Fruit fly (Drosophila melanogaster) whole organism, pupa: ENCODE measurements around the gene KP78a.

Source experiments
- CG10348 ChIP-seq: fragments of 200-800 bp; sonication (Bioruptor generic); IDR thresholded peaks from 2 replicates; pipeline ENCODE4 v1.3.6; 2022; ENCODE audit warnings: missing biosample characterization, missing genetic modification characterization
- CG12605 ChIP-seq: fragments of 200-800 bp; sonication (Bioruptor generic); IDR thresholded peaks from 2 replicates; pipeline ENCODE4 v1.3.6; 2022; ENCODE audit warnings: missing biosample characterization, missing genetic modification characterization
- CG14655 ChIP-seq: fragments of 200-800 bp; sonication (Bioruptor generic); optimal IDR thresholded peaks from 3 replicates; lab custom pipeline; 2017; ENCODE audit warnings: mild to moderate bottlenecking, missing biosample characterization, missing genetic modification reagents, missing genetic modification characterization
- CG32121 ChIP-seq: fragments of 200-800 bp; sonication (Bioruptor generic); IDR thresholded peaks from 2 replicates; pipeline ENCODE4 v1.3.6; 2022; ENCODE audit warnings: missing biosample characterization, missing genetic modification characterization
- CG34367 ChIP-seq: fragments of 200-800 bp; sonication (Bioruptor generic); optimal IDR thresholded peaks from 2 replicates; lab custom pipeline; 2018; ENCODE audit warnings: missing biosample characterization, mild to moderate bottlenecking, missing genetic modification characterization
- CG8159 ChIP-seq: fragments of 200-800 bp; sonication (Bioruptor generic); optimal IDR thresholded peaks from 3 replicates; lab custom pipeline; 2018; ENCODE audit warnings: missing biosample characterization, mild to moderate bottlenecking, missing genetic modification characterization, moderate library complexity
- D1 ChIP-seq: fragments of 200-800 bp; sonication (Bioruptor generic); optimal IDR thresholded peaks from 2 replicates; lab custom pipeline; 2018; ENCODE audit warnings: missing biosample characterization, mild to moderate bottlenecking, missing genetic modification characterization, moderate library complexity
- EcR ChIP-seq: fragments of 200-800 bp; sonication (Bioruptor generic); optimal IDR thresholded peaks from 3 replicates; lab custom pipeline; 2019; ENCODE audit warnings: missing biosample characterization, missing genetic modification characterization, mild to moderate bottlenecking, moderate library complexity, missing genetic modification reagents
- Ets98B ChIP-seq: fragments of 200-800 bp; sonication (Bioruptor generic); IDR thresholded peaks from 2 replicates; pipeline ENCODE4 v1.3.6; 2022; ENCODE audit warnings: missing biosample characterization, missing genetic modification characterization
- Pif1A ChIP-seq: fragments of 200-800 bp; sonication (Bioruptor generic); optimal IDR thresholded peaks from 3 replicates; lab custom pipeline; 2016; ENCODE audit warnings: missing biosample characterization, missing genetic modification characterization
- Pif1B ChIP-seq: fragments of 200-800 bp; sonication (Bioruptor generic); optimal IDR thresholded peaks from 3 replicates; lab custom pipeline; 2016; ENCODE audit warnings: missing biosample characterization, missing genetic modification characterization
- Snoo ChIP-seq: fragments of 200-800 bp; sonication (Bioruptor generic); optimal IDR thresholded peaks from 3 replicates; lab custom pipeline; 2017; ENCODE audit warnings: missing biosample characterization, mild to moderate bottlenecking, missing genetic modification characterization, inconsistent platforms
- fd96Ca ChIP-seq: fragments of 200-800 bp; sonication (Bioruptor generic); IDR thresholded peaks from 3 replicates; pipeline ENCODE4 v1.3.6; 2022; ENCODE audit warnings: missing biosample characterization, missing genetic modification characterization
- rn ChIP-seq: fragments of 200-800 bp; sonication (Bioruptor generic); IDR thresholded peaks from 2 replicates; pipeline ENCODE4 v1.3.6; 2022; ENCODE audit warnings: missing biosample characterization, missing genetic modification characterization

dm6 chr3R:11316667-11317066 is 36.3 kb downstream of the KP78a start:
- no peak for TF ChIP-seq fd96Ca (GFP tag; lab: Robert Waterston, UW)
- no peak for TF ChIP-seq D1
- TF ChIP-seq CG34367 (tag; lab: Kevin White, UChicago) = no peak
- no peak for TF ChIP-seq EcR (GFP tag; lab: Kevin White, UChicago)
- TF ChIP-seq rn (GFP tag; lab: Robert Waterston, UW) = no peak
- TF ChIP-seq CG12605 (GFP tag; lab: Robert Waterston, UW) = no peak
- no peak for TF ChIP-seq Ets98B (GFP tag; lab: Robert Waterston, UW)
- no peak for TF ChIP-seq Snoo (tag; lab: Kevin White, UChicago)
- no peak for TF ChIP-seq CG8159
- TF ChIP-seq CG14655 (GFP tag; lab: Kevin White, UChicago) = no peak
- TF ChIP-seq CG10348 (GFP tag; lab: Robert Waterston, UW) = no peak
- no peak for TF ChIP-seq CG32121 (GFP tag; lab: Robert Waterston, UW)
- no peak for TF ChIP-seq Pif1A (GFP tag; lab: Kevin White, UChicago)
- no peak for TF ChIP-seq Pif1B (GFP tag; lab: Kevin White, UChicago)
